Worm (Caenorhabditis elegans) whole organism, young adult: Measurements from ENCODE around the gene ifbp-1.

Source experiments
- B0019.2 ChIP-seq: fragments of 200-800 bp; sonication (Bioruptor generic); conservative IDR thresholded peaks from 2 replicates; pipeline ENCODE4 v1.3.6; 2022; ENCODE audit warnings: missing genetic modification reagents, missing genetic modification characterization, missing compliant biosample characterization
- Y53F4B.3 ChIP-seq: fragments of 200-800 bp; sonication (Bioruptor generic); IDR thresholded peaks from 2 replicates; pipeline ENCODE4 v1.3.6; 2022; ENCODE audit warnings: missing genetic modification reagents, missing genetic modification characterization, missing compliant biosample characterization
- lir-1 ChIP-seq: fragments of 200-800 bp; sonication (Bioruptor generic); conservative IDR thresholded peaks from 2 replicates; pipeline ENCODE4 v1.3.6; 2022; ENCODE audit warnings: missing genetic modification reagents, missing genetic modification characterization, missing compliant biosample characterization
- madf-10 ChIP-seq: sonication (generic microtip); optimal IDR thresholded peaks from 2 replicates; lab custom pipeline; 2016; ENCODE audit warnings: mild to moderate bottlenecking, missing genetic modification characterization, missing compliant biosample characterization
- mel-28 ChIP-seq: sonication (generic microtip); optimal IDR thresholded peaks from 2 replicates; lab custom pipeline; 2016; ENCODE audit warnings: borderline replicate concordance, mild to moderate bottlenecking, missing genetic modification characterization, missing compliant biosample characterization
- nhr-80 ChIP-seq: sonication (generic microtip); optimal IDR thresholded peaks from 2 replicates; lab custom pipeline; 2016; ENCODE audit warnings: missing genetic modification characterization, missing compliant biosample characterization
- zfh-2 ChIP-seq: fragments of 200-800 bp; sonication (Bioruptor generic); conservative IDR thresholded peaks from 2 replicates; pipeline ENCODE4 v1.3.6; 2022; ENCODE audit warnings: missing genetic modification reagents, missing genetic modification characterization, missing compliant biosample characterization
- ztf-28 ChIP-seq: fragments of 200-800 bp; sonication (Bioruptor generic); IDR thresholded peaks from 2 replicates; pipeline ENCODE4 v1.3.6; 2022; ENCODE audit warnings: missing genetic modification reagents, missing genetic modification characterization, missing compliant biosample characterization

The ifbp-1 gene

DNA sequence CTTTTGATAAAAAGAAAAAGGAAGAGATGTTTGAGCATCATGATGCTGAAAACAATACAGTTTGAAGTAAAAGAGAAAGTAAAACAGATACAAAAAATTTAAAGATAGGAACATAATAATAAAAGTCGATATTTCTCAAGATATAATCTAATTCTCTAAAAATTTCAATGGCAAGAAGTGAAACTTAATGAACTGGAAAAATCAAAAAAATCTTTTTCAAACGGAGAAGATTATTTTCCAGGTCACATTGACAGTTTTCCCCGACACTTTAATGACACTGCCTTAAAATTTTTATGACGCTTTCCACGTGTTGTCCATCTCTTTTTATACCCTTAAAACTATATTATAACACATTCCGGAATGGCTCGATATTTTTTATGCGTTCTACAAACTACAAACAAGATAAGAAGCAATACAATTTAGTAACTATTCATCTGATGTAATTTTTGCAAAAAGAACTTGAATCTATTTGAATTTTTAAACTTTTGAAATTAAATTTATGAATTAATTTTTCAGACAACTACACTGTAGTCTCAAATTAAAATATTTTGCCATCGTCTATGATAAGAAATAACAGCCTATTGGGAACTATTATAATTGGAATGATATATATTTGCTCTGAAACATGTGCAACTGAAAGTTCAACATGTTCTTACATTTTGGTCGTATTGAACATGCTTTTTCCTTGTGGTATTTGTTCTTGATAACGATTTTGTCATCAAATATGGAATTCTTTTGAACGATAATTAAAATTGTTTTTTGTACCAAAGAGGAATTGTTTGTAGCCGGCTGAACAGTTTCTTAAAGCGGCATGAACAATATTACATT, 54.9 kb downstream of the ifbp-1 start, which contains the start of gene C50B6.7:
Gene C50B6.7, minus strand, starts transcription at position 51 of the 828 bp plus-strand sequence.
- no peak for TF ChIP-seq Y53F4B.3 (GFP tag; lab: Robert Waterston, UW)
- TF ChIP-seq nhr-80 (tag; lab: Kevin White, UChicago), result peak; percentile 32
- TF ChIP-seq, all 124 proteins: peak for 1

DNA sequence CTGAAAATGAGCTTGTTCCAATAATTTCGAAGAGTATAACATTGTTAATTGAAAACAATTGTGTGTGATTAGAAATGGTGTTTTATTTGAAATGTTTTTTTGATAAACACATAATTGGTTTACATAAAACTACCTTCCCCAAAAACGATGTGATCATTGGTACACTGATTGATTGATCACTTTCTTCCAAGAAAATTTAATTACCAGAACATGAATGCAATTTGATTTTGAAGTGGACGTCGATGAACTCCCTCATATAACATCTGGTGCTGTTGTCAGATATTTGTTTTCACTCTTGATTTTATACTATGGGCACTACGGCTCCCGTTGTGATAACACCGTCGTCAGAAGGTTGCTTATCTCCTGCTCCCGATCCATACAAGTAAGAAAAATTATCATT, 59.4 kb downstream of the ifbp-1 start, which contains the start of gene srh-15:
Gene srh-15, plus strand, starts transcription at position 301 of the 400 bp plus-strand sequence.
- TF ChIP-seq zfh-2, result no peak
- TF ChIP-seq lir-1 (GFP tag; lab: Robert Waterston, UW), result no peak
- no peak for TF ChIP-seq ztf-28 (GFP tag; lab: Robert Waterston, UW)
- no peak for TF ChIP-seq mel-28 (tag; lab: Kevin White, UChicago)
- TF ChIP-seq B0019.2 (GFP tag; lab: Robert Waterston, UW), result no peak
- TF ChIP-seq madf-10, result no peak
